Worm (Caenorhabditis elegans) whole organism, young adult: ENCODE measurements around the gene icl-1.

Source experiments
- B0019.2 ChIP-seq: fragments of 200-800 bp; sonication (Bioruptor generic); conservative IDR thresholded peaks from 2 replicates; pipeline ENCODE4 v1.3.6; 2022; ENCODE audit warnings: missing genetic modification reagents, missing genetic modification characterization, missing compliant biosample characterization
- B0035.1 ChIP-seq: sonication (generic microtip); optimal IDR thresholded peaks from 2 replicates; lab custom pipeline; 2016; ENCODE audit warnings: missing genetic modification characterization, mild to moderate bottlenecking, missing compliant biosample characterization, missing genotype, missing genetic modification reagents
- B0336.3 ChIP-seq: fragments of 200-800 bp; sonication (Bioruptor generic); IDR thresholded peaks from 2 replicates; pipeline ENCODE4 v1.3.6; 2022; ENCODE audit warnings: missing genetic modification characterization, missing compliant biosample characterization
- F10E7.11 ChIP-seq: sonication (generic microtip); optimal IDR thresholded peaks from 2 replicates; lab custom pipeline; 2017; ENCODE audit warnings: mild to moderate bottlenecking, missing genetic modification characterization, moderate library complexity, missing compliant biosample characterization
- F23B12.7 ChIP-seq: sonication (generic microtip); optimal IDR thresholded peaks from 2 replicates; lab custom pipeline; 2017; ENCODE audit warnings: missing genetic modification characterization, mild to moderate bottlenecking, missing compliant biosample characterization, antibody characterized with exemption, moderate library complexity; ENCODE audit not compliant: insufficient read depth
- F33H1.4 ChIP-seq: fragments of 200-800 bp; sonication (Bioruptor generic); IDR thresholded peaks from 2 replicates; pipeline ENCODE4 v1.3.6; 2022; ENCODE audit warnings: missing genetic modification reagents, missing genetic modification characterization, missing compliant biosample characterization
- F52B5.7 ChIP-seq: sonication (generic microtip); optimal IDR thresholded peaks from 2 replicates; lab custom pipeline; 2016; ENCODE audit warnings: mild to moderate bottlenecking, missing genetic modification characterization, missing compliant biosample characterization
- F57A8.1 ChIP-seq: fragments of 200-800 bp; sonication (Bioruptor generic); optimal IDR thresholded peaks from 2 replicates; lab custom pipeline; 2018; ENCODE audit warnings: mild to moderate bottlenecking, missing genetic modification characterization, moderate library complexity, missing compliant biosample characterization
- Y53F4B.3 ChIP-seq: fragments of 200-800 bp; sonication (Bioruptor generic); IDR thresholded peaks from 2 replicates; pipeline ENCODE4 v1.3.6; 2022; ENCODE audit warnings: missing genetic modification reagents, missing genetic modification characterization, missing compliant biosample characterization
- Y67H2A.10 ChIP-seq: fragments of 200-800 bp; sonication (Bioruptor generic); conservative IDR thresholded peaks from 2 replicates; pipeline ENCODE4 v1.3.6; 2022; ENCODE audit warnings: missing genetic modification reagents, missing genetic modification characterization, missing compliant biosample characterization
- ZK185.1 ChIP-seq: sonication (generic microtip); optimal IDR thresholded peaks from 2 replicates; lab custom pipeline; 2016; ENCODE audit warnings: mild to moderate bottlenecking, missing genetic modification characterization, missing compliant biosample characterization; ENCODE audit not compliant: poor library complexity, severe bottlenecking
- ccch-3 ChIP-seq: fragments of 200-800 bp; sonication (Bioruptor generic); optimal IDR thresholded peaks from 2 replicates; lab custom pipeline; 2018; ENCODE audit warnings: mild to moderate bottlenecking, missing genetic modification characterization, missing compliant biosample characterization
- chd-7 ChIP-seq: sonication (generic microtip); optimal IDR thresholded peaks from 2 replicates; lab custom pipeline; 2016; ENCODE audit warnings: mild to moderate bottlenecking, missing genetic modification characterization, moderate library complexity, missing compliant biosample characterization
- dpff-1 ChIP-seq: sonication (generic microtip); optimal IDR thresholded peaks from 2 replicates; lab custom pipeline; 2017; ENCODE audit warnings: mild to moderate bottlenecking, missing genetic modification characterization, missing compliant biosample characterization
- dpl-1 ChIP-seq: fragments of 150-350 bp; optimal IDR thresholded peaks from 2 replicates; lab custom pipeline; 2014; ENCODE audit warnings: missing biosample characterization, missing genetic modification reagents, missing genetic modification characterization
- egl-18 ChIP-seq: fragments of 200-800 bp; sonication (Bioruptor generic); IDR thresholded peaks from 2 replicates; pipeline ENCODE4 v1.3.6; 2022; ENCODE audit warnings: missing genetic modification reagents, missing genetic modification characterization, missing compliant biosample characterization
- egl-44 ChIP-seq: fragments of 200-800 bp; sonication (Bioruptor generic); IDR thresholded peaks from 2 replicates; pipeline ENCODE4 v1.3.6; 2022; ENCODE audit warnings: missing genetic modification reagents, missing genetic modification characterization, missing compliant biosample characterization
- ekl-4 ChIP-seq: fragments of 200-800 bp; sonication (Bioruptor generic); IDR thresholded peaks from 2 replicates; pipeline ENCODE4 v1.3.6; 2022; ENCODE audit warnings: missing genetic modification reagents, missing genetic modification characterization, missing compliant biosample characterization
- fkh-3 ChIP-seq: sonication (generic microtip); optimal IDR thresholded peaks from 2 replicates; lab custom pipeline; 2016; ENCODE audit warnings: mild to moderate bottlenecking, missing genetic modification characterization, missing compliant biosample characterization
- hlh-12 ChIP-seq: sonication (generic microtip); optimal IDR thresholded peaks from 2 replicates; lab custom pipeline; 2016; ENCODE audit warnings: missing genetic modification characterization, missing compliant biosample characterization
- hlh-26 ChIP-seq: fragments of 200-800 bp; sonication (Bioruptor generic); conservative IDR thresholded peaks from 2 replicates; pipeline ENCODE4 v1.3.6; 2022; ENCODE audit warnings: missing genetic modification reagents, missing genetic modification characterization, missing compliant biosample characterization
- lag-1 ChIP-seq: fragments of 200-800 bp; sonication (Bioruptor generic); IDR thresholded peaks from 2 replicates; pipeline ENCODE4 v1.3.6; 2022; ENCODE audit warnings: missing genetic modification reagents, missing genetic modification characterization, missing compliant biosample characterization
- let-526 ChIP-seq: fragments of 200-800 bp; sonication (Bioruptor generic); IDR thresholded peaks from 2 replicates; pipeline ENCODE4 v1.3.6; 2022; ENCODE audit warnings: missing genetic modification reagents, missing genetic modification characterization, missing compliant biosample characterization
- let-607 ChIP-seq, 2 experiments: fragments of 200-800 bp in 1 of 2; sonication (Bioruptor generic) in 1 of 2; sonication (generic microtip) in 1 of 2; optimal IDR thresholded peaks; 2 replicates each; lab custom pipeline; 2016 to 2018; ENCODE audit warnings: mild to moderate bottlenecking in 2 of 2, missing compliant biosample characterization in 2 of 2, missing genetic modification characterization in 2 of 2, moderate library complexity in 2 of 2, missing genotype in 1 of 2
- lin-26 ChIP-seq: fragments of 200-800 bp; sonication (Bioruptor generic); IDR thresholded peaks from 2 replicates; pipeline ENCODE4 v1.3.6; 2022; ENCODE audit warnings: missing genetic modification reagents, missing genetic modification characterization, missing compliant biosample characterization
- lin-35 ChIP-seq, 3 experiments: fragments of 150-350 bp in 2 of 3; sonication (generic microtip) in 1 of 3; optimal IDR thresholded peaks; 2 replicates each; lab custom pipeline; 2014 to 2018; ENCODE audit warnings: missing biosample characterization in 3 of 3, missing genetic modification characterization in 3 of 3, missing genetic modification reagents in 3 of 3
- lir-1 ChIP-seq: fragments of 200-800 bp; sonication (Bioruptor generic); conservative IDR thresholded peaks from 2 replicates; pipeline ENCODE4 v1.3.6; 2022; ENCODE audit warnings: missing genetic modification reagents, missing genetic modification characterization, missing compliant biosample characterization
- madf-3 ChIP-seq: fragments of 200-800 bp; sonication (Bioruptor generic); IDR thresholded peaks from 2 replicates; pipeline ENCODE4 v1.3.6; 2022; ENCODE audit warnings: missing genetic modification reagents, missing genetic modification characterization, missing compliant biosample characterization
- madf-8 ChIP-seq: fragments of 200-800 bp; sonication (Bioruptor generic); conservative IDR thresholded peaks from 2 replicates; pipeline ENCODE4 v1.3.6; 2022; ENCODE audit warnings: missing genetic modification reagents, missing genetic modification characterization, missing compliant biosample characterization
- mcd-1 ChIP-seq: fragments of 200-800 bp; sonication (Bioruptor generic); IDR thresholded peaks from 2 replicates; pipeline ENCODE4 v1.3.6; 2022; ENCODE audit warnings: missing genetic modification reagents, missing genetic modification characterization, missing compliant biosample characterization
- mel-28 ChIP-seq: sonication (generic microtip); optimal IDR thresholded peaks from 2 replicates; lab custom pipeline; 2016; ENCODE audit warnings: borderline replicate concordance, mild to moderate bottlenecking, missing genetic modification characterization, missing compliant biosample characterization
- nfya-2 ChIP-seq: fragments of 200-800 bp; sonication (Bioruptor generic); IDR thresholded peaks from 2 replicates; pipeline ENCODE4 v1.3.6; 2022; ENCODE audit warnings: missing genetic modification reagents, missing genetic modification characterization, missing compliant biosample characterization
- nhr-179 ChIP-seq: sonication (generic microtip); optimal IDR thresholded peaks from 2 replicates; lab custom pipeline; 2016; ENCODE audit warnings: mild to moderate bottlenecking, missing genetic modification characterization, missing compliant biosample characterization
- nhr-90 ChIP-seq: sonication (generic microtip); optimal IDR thresholded peaks from 2 replicates; lab custom pipeline; 2016; ENCODE audit warnings: missing genotype, mild to moderate bottlenecking, missing genetic modification characterization, missing compliant biosample characterization
- pbrm-1 ChIP-seq: fragments of 200-800 bp; sonication (Bioruptor generic); IDR thresholded peaks from 2 replicates; pipeline ENCODE4 v1.3.6; 2022; ENCODE audit warnings: missing genetic modification reagents, missing genetic modification characterization, missing compliant biosample characterization
- pha-4 ChIP-seq: fragments of 150-350 bp; sonication (generic microtip); optimal IDR thresholded peaks from 2 replicates; lab custom pipeline; 2014; ENCODE audit warnings: missing biosample characterization, missing genetic modification reagents, missing genetic modification characterization
- rec-8 ChIP-seq, 2 experiments: sonication (generic microtip); optimal IDR thresholded peaks; 2 replicates each; lab custom pipeline; 2016; ENCODE audit warnings: mild to moderate bottlenecking in 2 of 2, missing genetic modification characterization in 2 of 2, missing genetic modification reagents in 2 of 2, missing genotype in 2 of 2, missing biosample characterization in 1 of 2, missing compliant biosample characterization in 1 of 2, moderate library complexity in 1 of 2
- rpc-1 ChIP-seq, 2 experiments: fragments of 150-350 bp in 1 of 2; sonication (generic microtip) in 1 of 2; optimal IDR thresholded peaks; 2 replicates each; lab custom pipeline; 2014 to 2018; ENCODE audit warnings: missing biosample characterization in 1 of 2, missing genetic modification characterization in 1 of 2, missing genetic modification reagents in 1 of 2, missing genotype in 1 of 2
- sdz-38 ChIP-seq: sonication (generic microtip); optimal IDR thresholded peaks from 2 replicates; lab custom pipeline; 2016; ENCODE audit warnings: missing genotype, missing genetic modification characterization, missing compliant biosample characterization
- sea-2 ChIP-seq: fragments of 200-800 bp; sonication (Bioruptor generic); IDR thresholded peaks from 2 replicates; pipeline ENCODE4 v1.3.6; 2022; ENCODE audit warnings: missing genetic modification characterization, missing compliant biosample characterization
- snpc-1.1 ChIP-seq: sonication (generic microtip); optimal IDR thresholded peaks from 2 replicates; lab custom pipeline; 2017; ENCODE audit warnings: missing genetic modification characterization, mild to moderate bottlenecking, missing compliant biosample characterization, antibody characterized with exemption, moderate library complexity, missing genotype, missing genetic modification reagents; ENCODE audit not compliant: insufficient read depth
- snpc-1.3 ChIP-seq: sonication (generic microtip); optimal IDR thresholded peaks from 2 replicates; lab custom pipeline; 2017; ENCODE audit warnings: missing genetic modification characterization, mild to moderate bottlenecking, missing compliant biosample characterization, antibody characterized with exemption, moderate library complexity, missing genotype, missing genetic modification reagents; ENCODE audit not compliant: insufficient read depth
- tbp1 ChIP-seq: fragments of 200-800 bp; sonication (Bioruptor generic); optimal IDR thresholded peaks from 2 replicates; lab custom pipeline; 2018; ENCODE audit warnings: mild to moderate bottlenecking, missing genetic modification characterization, missing compliant biosample characterization
- tlf-1 ChIP-seq: fragments of 200-800 bp; sonication (Bioruptor generic); optimal IDR thresholded peaks from 2 replicates; lab custom pipeline; 2018; ENCODE audit warnings: mild to moderate bottlenecking, missing genetic modification characterization, missing compliant biosample characterization
- zim-3 ChIP-seq: sonication (generic microtip); optimal IDR thresholded peaks from 2 replicates; lab custom pipeline; 2017; ENCODE audit warnings: mild to moderate bottlenecking, missing genetic modification characterization, moderate library complexity, missing compliant biosample characterization
- ztf-26 ChIP-seq: sonication (generic microtip); optimal IDR thresholded peaks from 2 replicates; lab custom pipeline; 2017; ENCODE audit warnings: missing genetic modification characterization, missing compliant biosample characterization
- ztf-6 ChIP-seq: fragments of 200-800 bp; sonication (Bioruptor generic); IDR thresholded peaks from 2 replicates; pipeline ENCODE4 v1.3.6; 2022; ENCODE audit warnings: missing genetic modification reagents, missing genetic modification characterization, missing compliant biosample characterization

The icl-1 gene

DNA sequence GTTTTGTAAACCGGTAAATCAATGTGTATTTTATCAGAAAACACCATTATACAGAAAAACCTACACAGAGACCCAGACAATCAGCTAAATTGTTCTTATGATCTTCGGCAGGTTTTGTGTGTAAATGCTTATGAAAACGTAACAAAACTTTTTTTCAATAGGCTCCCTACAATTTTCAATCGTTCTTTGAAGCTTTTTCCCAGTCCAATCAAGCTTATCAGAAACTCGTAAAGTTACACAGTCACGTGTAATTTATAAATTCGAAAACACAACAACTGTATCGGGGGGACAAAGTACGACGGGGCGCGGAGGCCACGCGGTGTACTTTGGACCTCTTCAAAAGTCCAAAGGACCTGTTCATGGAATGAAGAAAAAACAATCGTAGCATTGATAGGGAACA is 2.4 kb upstream of the icl-1 start (continued):
- TF ChIP-seq lin-26 (GFP tag; lab: Robert Waterston, UW) (0 out of 2 replicates have a peak, but pooled peaks have one; percentile 24), madf-8 (GFP tag; lab: Robert Waterston, UW) (no peak), hlh-12 (tag; lab: Kevin White, UChicago) (no peak), B0019.2 (GFP tag; lab: Robert Waterston, UW) (no peak), Y67H2A.10 (no peak), snpc-1.3 (no peak), let-526 (GFP tag; lab: Robert Waterston, UW) (peak; percentile 27), F57A8.1 (no peak), egl-44 (0 out of 2 replicates have a peak, but pooled peaks have one; percentile 55), ztf-6 (GFP tag; lab: Robert Waterston, UW) (no peak), pbrm-1 (GFP tag; lab: Robert Waterston, UW) (no peak), dpff-1 (tag; lab: Kevin White, UChicago) (no peak), F33H1.4 (GFP tag; lab: Robert Waterston, UW) (no peak), pha-4 (tag; lab: Kevin White, UChicago) (no peak), F23B12.7 (tag; lab: Kevin White, UChicago) (no peak), ccch-3 (no peak), madf-3 (GFP tag; lab: Robert Waterston, UW) (0 out of 2 replicates have a peak, but pooled peaks have one; percentile 47), zim-3 (tag; lab: Kevin White, UChicago) (no peak), F52B5.7 (tag; lab: Kevin White, UChicago) (no peak), B0035.1 (tag; lab: Kevin White, UChicago) (no peak), ZK185.1 (tag; lab: Kevin White, UChicago) (peak; percentile 25), fkh-3 (tag; lab: Kevin White, UChicago) (no peak), nhr-179 (tag; lab: Kevin White, UChicago) (no peak), mcd-1 (no peak), F10E7.11 (tag; lab: Kevin White, UChicago) (no peak), snpc-1.1 (no peak), lin-35 (GFP tag; optimal IDR thresholded peaks at IDR 0.05; lab: Kevin White, UChicago) (no peak), lag-1 (GFP tag; lab: Robert Waterston, UW) (no peak), egl-18 (GFP tag; lab: Robert Waterston, UW) (no peak), ekl-4 (GFP tag; lab: Robert Waterston, UW) (no peak), nhr-90 (no peak), sdz-38 (tag; lab: Kevin White, UChicago) (no peak), lir-1 (GFP tag; lab: Robert Waterston, UW) (no peak), chd-7 (tag; lab: Kevin White, UChicago) (peak; percentile 66), Y53F4B.3 (GFP tag; lab: Robert Waterston, UW) (no peak), B0336.3 (no peak; the same call in 1 of the 2 replicates), rec-8 (tag; optimal IDR thresholded peaks at IDR 0.05; lab: Kevin White, UChicago) (no peak)

DNA sequence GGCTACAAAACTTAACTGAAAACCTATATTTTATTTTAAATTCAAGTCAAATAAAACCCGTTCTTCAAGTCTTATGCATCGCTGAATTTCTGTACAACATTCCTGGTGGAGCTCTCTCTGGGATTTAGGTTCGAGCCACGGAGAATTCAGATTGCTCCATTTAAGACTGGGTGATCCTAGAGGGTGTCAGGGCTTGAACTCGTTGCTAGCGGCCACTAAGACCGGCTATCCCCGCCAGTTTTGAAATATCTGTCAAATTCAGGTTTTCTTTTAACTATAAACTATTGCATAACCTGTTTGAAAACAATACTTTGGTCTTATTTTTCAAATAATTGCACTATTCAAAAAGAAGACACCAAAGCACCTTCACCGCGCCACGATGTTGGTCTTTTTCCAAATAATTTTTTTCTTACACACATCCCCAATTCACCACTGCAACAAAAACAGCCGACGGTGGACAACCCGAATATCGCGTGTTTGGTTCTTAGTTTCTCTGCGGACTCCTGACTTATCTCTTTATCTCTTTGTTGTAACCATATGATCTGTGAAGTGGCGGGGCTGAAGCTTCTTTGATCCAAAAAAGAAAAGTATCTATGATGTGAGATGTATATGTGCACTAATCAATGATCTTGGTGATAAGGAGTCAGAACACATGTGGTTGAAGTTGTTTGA is 1.2 kb upstream of the icl-1 start:
- TF ChIP-seq dpl-1 (GFP tag; lab: Kevin White, UChicago) (no peak), sea-2 (GFP tag; lab: Robert Waterston, UW) (no peak), mel-28 (tag; lab: Kevin White, UChicago) (no peak), hlh-26 (GFP tag; lab: Robert Waterston, UW) (no peak), mcd-1 (no peak), ztf-26 (peak; percentile 16), tlf-1 (peak; percentile 54), rpc-1 (optimal IDR thresholded peaks at IDR 0.05; lab: Kevin White, UChicago) (no peak), rpc-1 (tag; optimal IDR thresholded peaks at IDR 0.05; lab: Kevin White, UChicago) (no peak), F33H1.4 (GFP tag; lab: Robert Waterston, UW) (no peak), let-607 (tag; optimal IDR thresholded peaks at IDR 0.05; lab: Kevin White, UChicago) (peak in 1 of 2 experiments; percentile 18), nfya-2 (GFP tag; lab: Robert Waterston, UW) (no peak), tbp1 (GFP tag; lab: Kevin White, UChicago) (no peak), let-526 (GFP tag; lab: Robert Waterston, UW) (peak; percentile 40; the same call in 1 of the 2 replicates)
